Worm (Caenorhabditis elegans) whole organism, late embryonic: ENCODE results near the gene srz-20.

ENCODE experiments used
- dmd-4 ChIP-seq: sonication (generic microtip); optimal IDR thresholded peaks from 2 replicates; lab custom pipeline; 2016; ENCODE audit warnings: borderline replicate concordance, missing genetic modification characterization, missing compliant biosample characterization
- fkh-6 ChIP-seq: sonication (generic microtip); optimal IDR thresholded peaks from 2 replicates; lab custom pipeline; 2016; ENCODE audit warnings: missing genetic modification characterization, missing compliant biosample characterization
- hlh-13 ChIP-seq: fragments of 200-800 bp; sonication (Bioruptor generic); optimal IDR thresholded peaks from 2 replicates; lab custom pipeline; 2018; ENCODE audit warnings: mild to moderate bottlenecking, missing genetic modification characterization, missing compliant biosample characterization
- nfya-1 ChIP-seq: sonication (generic microtip); optimal IDR thresholded peaks from 2 replicates; lab custom pipeline; 2017; ENCODE audit warnings: missing genetic modification characterization, mild to moderate bottlenecking, missing compliant biosample characterization, antibody characterized with exemption, moderate library complexity
- npax-4 ChIP-seq: sonication (generic microtip); optimal IDR thresholded peaks from 2 replicates; lab custom pipeline; 2016; ENCODE audit warnings: missing genetic modification characterization, missing compliant biosample characterization
- pag-3 ChIP-seq: sonication (generic microtip); optimal IDR thresholded peaks from 2 replicates; lab custom pipeline; 2016; ENCODE audit warnings: missing compliant biosample characterization, missing genetic modification characterization, borderline replicate concordance
- sox-4 ChIP-seq: sonication (generic microtip); optimal IDR thresholded peaks from 2 replicates; lab custom pipeline; 2017; ENCODE audit warnings: mild to moderate bottlenecking, missing genetic modification characterization, inconsistent platforms, missing compliant biosample characterization
- tbx-2 ChIP-seq: sonication (generic microtip); optimal IDR thresholded peaks from 2 replicates; lab custom pipeline; 2016; ENCODE audit warnings: missing genetic modification characterization, missing compliant biosample characterization
- unc-55 ChIP-seq: sonication (generic microtip); optimal IDR thresholded peaks from 2 replicates; lab custom pipeline; 2017; ENCODE audit warnings: missing biosample characterization, missing genetic modification reagents, missing genetic modification characterization
- unc-86 ChIP-seq: sonication (generic microtip); optimal IDR thresholded peaks from 2 replicates; lab custom pipeline; 2016; ENCODE audit warnings: missing genetic modification characterization, missing compliant biosample characterization
- zip-5 ChIP-seq: sonication (generic microtip); optimal IDR thresholded peaks from 2 replicates; lab custom pipeline; 2016; ENCODE audit warnings: missing genetic modification characterization, missing compliant biosample characterization

DNA sequence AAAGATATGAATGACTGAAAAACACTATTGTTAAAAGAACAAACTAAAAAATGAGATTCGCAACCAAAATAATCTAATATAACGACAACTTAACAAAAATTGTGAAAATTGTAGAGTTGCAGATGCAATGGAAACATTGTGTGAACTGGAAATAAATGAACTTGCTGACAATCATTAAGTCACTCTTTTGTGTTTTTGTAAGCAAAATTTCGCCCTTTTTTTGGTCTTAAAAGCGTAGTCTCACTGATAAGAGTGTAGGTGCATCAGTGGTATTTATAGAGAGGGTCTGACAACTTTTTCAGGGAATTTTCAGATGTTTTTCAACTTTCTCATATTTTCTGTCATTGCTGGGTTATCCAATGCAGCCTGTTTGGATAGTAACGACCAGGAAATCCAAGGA, 10.7 kb downstream of the srz-20 start, which contains the start of gene clec-68:
- TF ChIP-seq fkh-6 (tag; lab: Kevin White, UChicago), result no peak
- no peak for TF ChIP-seq pag-3 (tag; lab: Kevin White, UChicago)
- TF ChIP-seq zip-5 (tag; lab: Kevin White, UChicago), result no peak
- TF ChIP-seq nfya-1 (tag; lab: Kevin White, UChicago), result no peak
- no peak for TF ChIP-seq unc-86
- TF ChIP-seq dmd-4 (tag; lab: Kevin White, UChicago), result no peak
- no peak for TF ChIP-seq unc-55 (GFP tag; lab: Kevin White, UChicago)
- TF ChIP-seq npax-4, result no peak
- no peak for TF ChIP-seq sox-4 (tag; lab: Kevin White, UChicago)
- TF ChIP-seq hlh-13 (GFP tag; lab: Kevin White, UChicago), result no peak
- no peak for TF ChIP-seq tbx-2
